Worm (Caenorhabditis elegans) whole organism, midembryonic: ENCODE data around the gene C24H12.1.
"Not testable (repeated sequence)": the region's sequence is repeated elsewhere in the genome, so short reads cannot be mapped to it uniquely, and the experiment has no call there.

Source experiments
- T22C8.4 ChIP-seq: fragments of 200-800 bp; sonication (Bioruptor generic); IDR thresholded peaks from 2 replicates; pipeline ENCODE4 v1.3.6; 2022; ENCODE audit warnings: missing genetic modification characterization, missing compliant biosample characterization
- flt-1 ChIP-seq: fragments of 200-800 bp; sonication (Bioruptor generic); IDR thresholded peaks from 2 replicates; pipeline ENCODE4 v1.3.6; 2022; ENCODE audit warnings: missing genetic modification characterization, missing compliant biosample characterization
- ztf-23 ChIP-seq: fragments of 200-800 bp; sonication (Bioruptor generic); IDR thresholded peaks from 2 replicates; pipeline ENCODE4 v1.3.6; 2022; ENCODE audit warnings: missing genetic modification reagents, missing genetic modification characterization, missing compliant biosample characterization

ce11 chrII:441102-441501, at the start of gene C24H12.1:
- not testable (repeated sequence) for TF ChIP-seq T22C8.4, flt-1, ztf-23 (GFP tag; lab: Robert Waterston, UW)
